Worm (Caenorhabditis elegans) whole organism, young adult: Measurements from ENCODE around the gene Y82E9BR.14.

ENCODE experiments used
- B0261.1 ChIP-seq: sonication (generic microtip); optimal IDR thresholded peaks from 2 replicates; lab custom pipeline; 2016; ENCODE audit warnings: mild to moderate bottlenecking, missing genetic modification characterization, moderate library complexity, missing compliant biosample characterization
- B0336.3 ChIP-seq: fragments of 200-800 bp; sonication (Bioruptor generic); IDR thresholded peaks from 2 replicates; pipeline ENCODE4 v1.3.6; 2022; ENCODE audit warnings: missing genetic modification characterization, missing compliant biosample characterization
- C06A6.2 ChIP-seq: fragments of 200-800 bp; sonication (Bioruptor generic); conservative IDR thresholded peaks from 2 replicates; pipeline ENCODE4 v1.3.6; 2022; ENCODE audit warnings: missing genetic modification characterization, missing compliant biosample characterization
- D2030.7 ChIP-seq: fragments of 200-800 bp; sonication (Bioruptor generic); IDR thresholded peaks from 2 replicates; pipeline ENCODE4 v1.3.6; 2022; ENCODE audit warnings: missing genetic modification reagents, missing genetic modification characterization, missing compliant biosample characterization
- F10E7.11 ChIP-seq: sonication (generic microtip); optimal IDR thresholded peaks from 2 replicates; lab custom pipeline; 2017; ENCODE audit warnings: mild to moderate bottlenecking, missing genetic modification characterization, moderate library complexity, missing compliant biosample characterization
- F39B2.1 ChIP-seq: fragments of 200-800 bp; sonication (Bioruptor generic); IDR thresholded peaks from 2 replicates; pipeline ENCODE4 v1.3.6; 2022; ENCODE audit warnings: missing genetic modification reagents, missing genetic modification characterization, missing compliant biosample characterization
- F57C9.4 ChIP-seq: sonication (generic microtip); optimal IDR thresholded peaks from 2 replicates; lab custom pipeline; 2017; ENCODE audit warnings: mild to moderate bottlenecking, missing genetic modification characterization, missing compliant biosample characterization
- K11D2.4 ChIP-seq: fragments of 200-800 bp; sonication (Bioruptor generic); IDR thresholded peaks from 2 replicates; pipeline ENCODE4 v1.3.6; 2022; ENCODE audit warnings: missing genetic modification reagents, missing genetic modification characterization, missing compliant biosample characterization
- Y53G8AR.9 ChIP-seq: fragments of 200-800 bp; sonication (Bioruptor generic); conservative IDR thresholded peaks from 2 replicates; pipeline ENCODE4 v1.3.6; 2022; ENCODE audit warnings: missing genetic modification reagents, missing genetic modification characterization, missing compliant biosample characterization
- atf-7 ChIP-seq: sonication (generic microtip); optimal IDR thresholded peaks from 2 replicates; lab custom pipeline; 2017; ENCODE audit warnings: mild to moderate bottlenecking, missing genetic modification characterization, missing compliant biosample characterization
- athp-1 ChIP-seq: sonication (generic microtip); optimal IDR thresholded peaks from 2 replicates; lab custom pipeline; 2017; ENCODE audit warnings: mild to moderate bottlenecking, missing genetic modification characterization, missing compliant biosample characterization
- cebp-1 ChIP-seq, 2 experiments: fragments of 200-800 bp in 1 of 2; sonication (Bioruptor generic) in 1 of 2; sonication (generic microtip) in 1 of 2; IDR thresholded peaks in 1 of 2; optimal IDR thresholded peaks in 1 of 2; 2 replicates each; pipeline versions ENCODE4 v1.3.6 to Lab custom; 2017 to 2022; ENCODE audit warnings: missing compliant biosample characterization in 2 of 2, missing genetic modification characterization in 2 of 2, mild to moderate bottlenecking in 1 of 2, missing genetic modification reagents in 1 of 2, moderate library complexity in 1 of 2
- ceh-40 ChIP-seq: fragments of 200-800 bp; sonication (Bioruptor generic); IDR thresholded peaks from 2 replicates; pipeline ENCODE4 v1.3.6; 2022; ENCODE audit warnings: missing genetic modification characterization, missing compliant biosample characterization
- ceh-91 ChIP-seq: fragments of 200-800 bp; sonication (Bioruptor generic); IDR thresholded peaks from 2 replicates; pipeline ENCODE4 v1.3.6; 2022; ENCODE audit warnings: missing genetic modification reagents, missing genetic modification characterization, missing compliant biosample characterization
- efl-1 ChIP-seq: fragments of 150-350 bp; optimal IDR thresholded peaks from 2 replicates; lab custom pipeline; 2014; ENCODE audit warnings: missing biosample characterization, missing genetic modification reagents, missing genetic modification characterization
- egrh-3 ChIP-seq: fragments of 200-800 bp; sonication (Bioruptor generic); IDR thresholded peaks from 2 replicates; pipeline ENCODE4 v1.3.6; 2022; ENCODE audit warnings: missing genetic modification reagents, missing genetic modification characterization, missing compliant biosample characterization
- ets-4 ChIP-seq: fragments of 200-800 bp; sonication (Bioruptor generic); optimal IDR thresholded peaks from 2 replicates; lab custom pipeline; 2018; ENCODE audit warnings: mild to moderate bottlenecking, missing genetic modification characterization, missing compliant biosample characterization
- hmg-1.2 ChIP-seq: fragments of 200-800 bp; sonication (Bioruptor generic); IDR thresholded peaks from 2 replicates; pipeline ENCODE4 v1.3.6; 2022; ENCODE audit warnings: missing genetic modification reagents, missing genetic modification characterization, missing compliant biosample characterization
- hrde-1 ChIP-seq: sonication (generic microtip); optimal IDR thresholded peaks from 2 replicates; lab custom pipeline; 2016; ENCODE audit warnings: missing genetic modification characterization, mild to moderate bottlenecking, missing compliant biosample characterization, moderate library complexity, missing genotype, missing genetic modification reagents, borderline replicate concordance
- lin-35 ChIP-seq, 3 experiments: fragments of 150-350 bp in 2 of 3; sonication (generic microtip) in 1 of 3; optimal IDR thresholded peaks; 2 replicates each; lab custom pipeline; 2014 to 2018; ENCODE audit warnings: missing biosample characterization in 3 of 3, missing genetic modification characterization in 3 of 3, missing genetic modification reagents in 3 of 3
- lin-54 ChIP-seq: fragments of 200-800 bp; sonication (Bioruptor generic); optimal IDR thresholded peaks from 2 replicates; lab custom pipeline; 2018; ENCODE audit warnings: mild to moderate bottlenecking, missing genetic modification characterization, missing compliant biosample characterization
- lsl-1 ChIP-seq: fragments of 200-800 bp; sonication (Bioruptor generic); optimal IDR thresholded peaks from 2 replicates; lab custom pipeline; 2018; ENCODE audit warnings: mild to moderate bottlenecking, missing genetic modification characterization, moderate library complexity, missing compliant biosample characterization
- lsy-27 ChIP-seq: sonication (generic microtip); optimal IDR thresholded peaks from 2 replicates; lab custom pipeline; 2017; ENCODE audit warnings: missing genetic modification characterization, mild to moderate bottlenecking, missing compliant biosample characterization, antibody characterized with exemption, missing genotype, borderline replicate concordance; ENCODE audit not compliant: insufficient read depth
- mcd-1 ChIP-seq: fragments of 200-800 bp; sonication (Bioruptor generic); IDR thresholded peaks from 2 replicates; pipeline ENCODE4 v1.3.6; 2022; ENCODE audit warnings: missing genetic modification reagents, missing genetic modification characterization, missing compliant biosample characterization
- mes-4 ChIP-seq: sonication (generic microtip); optimal IDR thresholded peaks from 2 replicates; lab custom pipeline; 2016; ENCODE audit warnings: missing genotype, missing genetic modification characterization, missing compliant biosample characterization
- nfyb-1 ChIP-seq: fragments of 200-800 bp; sonication (Bioruptor generic); IDR thresholded peaks from 2 replicates; pipeline ENCODE4 v1.3.6; 2022; ENCODE audit warnings: missing genetic modification reagents, missing genetic modification characterization, missing compliant biosample characterization
- nhr-27 ChIP-seq: fragments of 200-800 bp; sonication (Bioruptor generic); optimal IDR thresholded peaks from 2 replicates; lab custom pipeline; 2018; ENCODE audit warnings: mild to moderate bottlenecking, missing genetic modification characterization, moderate library complexity, missing compliant biosample characterization
- nhr-80 ChIP-seq: sonication (generic microtip); optimal IDR thresholded peaks from 2 replicates; lab custom pipeline; 2016; ENCODE audit warnings: missing genetic modification characterization, missing compliant biosample characterization
- snpc-4 ChIP-seq, 5 experiments: fragments of 150-350 bp in 1 of 5; sonication (generic microtip) in 4 of 5; optimal IDR thresholded peaks; 2 replicates each; lab custom pipeline; 2014 to 2018; ENCODE audit warnings: missing genetic modification characterization in 5 of 5, missing biosample characterization in 3 of 5, antibody characterized with exemption in 2 of 5, mild to moderate bottlenecking in 2 of 5, missing compliant biosample characterization in 2 of 5, missing genotype in 2 of 5, moderate library complexity in 2 of 5, missing genetic modification reagents in 1 of 5
- unc-130 ChIP-seq: sonication (generic microtip); optimal IDR thresholded peaks from 2 replicates; lab custom pipeline; 2016; ENCODE audit warnings: missing genetic modification reagents, missing genetic modification characterization, missing compliant biosample characterization
- unc-62 ChIP-seq: fragments of 150-350 bp; optimal IDR thresholded peaks from 2 replicates; lab custom pipeline; 2014; ENCODE audit warnings: missing biosample characterization, missing genetic modification reagents, missing genetic modification characterization
- ztf-28 ChIP-seq: fragments of 200-800 bp; sonication (Bioruptor generic); IDR thresholded peaks from 2 replicates; pipeline ENCODE4 v1.3.6; 2022; ENCODE audit warnings: missing genetic modification reagents, missing genetic modification characterization, missing compliant biosample characterization

The Y82E9BR.14 gene

DNA sequence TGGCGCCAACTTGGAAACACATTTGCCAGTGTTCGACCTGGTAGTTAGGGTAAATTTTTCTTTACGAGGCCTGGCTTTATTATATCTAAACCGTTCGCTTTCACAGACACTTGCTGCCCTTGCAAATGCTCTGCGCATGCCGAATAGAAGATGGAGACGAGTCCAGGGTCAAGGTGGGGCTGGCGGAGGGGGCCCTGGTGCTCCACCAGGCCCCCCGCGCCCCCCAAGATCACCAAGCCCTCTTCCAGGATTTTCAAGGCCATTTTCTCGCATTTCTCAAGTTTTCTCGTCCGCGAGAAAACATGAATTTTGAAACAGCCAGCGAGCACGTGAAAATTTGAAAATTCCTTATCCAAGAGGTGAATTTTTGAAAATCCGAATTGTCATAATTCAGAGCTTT is 25.7 kb upstream of the Y82E9BR.14 start (continued):
- TF ChIP-seq athp-1 (tag; lab: Kevin White, UChicago) (no peak), ets-4 (GFP tag; lab: Kevin White, UChicago) (no peak), Y53G8AR.9 (GFP tag; lab: Robert Waterston, UW) (no peak)

DNA sequence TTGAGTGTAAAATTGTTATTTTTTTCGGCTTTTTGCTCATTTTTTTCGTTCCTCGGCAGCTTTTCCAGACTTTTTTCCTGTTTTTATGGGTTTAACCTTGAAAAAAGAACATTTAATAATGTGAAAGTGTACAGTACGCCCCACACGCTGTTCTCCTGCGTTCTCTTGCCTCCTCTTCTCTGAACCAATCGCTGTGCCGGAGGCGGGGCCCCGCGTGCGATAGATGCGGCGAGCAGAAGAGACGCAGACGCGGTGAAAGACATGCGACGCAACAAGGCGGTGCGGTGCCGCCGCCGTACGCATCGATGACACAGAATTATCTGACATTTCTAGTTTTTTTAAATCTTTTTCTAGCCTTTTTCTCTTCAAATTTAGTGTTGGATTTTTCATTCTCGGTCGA is 22.8 kb upstream of the Y82E9BR.14 start:
- TF ChIP-seq mcd-1 (GFP tag; lab: Robert Waterston, UW) (peak; percentile 42; the same call in 1 of the 2 replicates), egrh-3 (GFP tag; lab: Robert Waterston, UW) (peak; percentile 61; the same call in 1 of the 2 replicates), hmg-1.2 (GFP tag; lab: Robert Waterston, UW) (peak; percentile 93), nfyb-1 (GFP tag; lab: Robert Waterston, UW) (peak; percentile 88), F10E7.11 (tag; lab: Kevin White, UChicago) (no peak)

DNA sequence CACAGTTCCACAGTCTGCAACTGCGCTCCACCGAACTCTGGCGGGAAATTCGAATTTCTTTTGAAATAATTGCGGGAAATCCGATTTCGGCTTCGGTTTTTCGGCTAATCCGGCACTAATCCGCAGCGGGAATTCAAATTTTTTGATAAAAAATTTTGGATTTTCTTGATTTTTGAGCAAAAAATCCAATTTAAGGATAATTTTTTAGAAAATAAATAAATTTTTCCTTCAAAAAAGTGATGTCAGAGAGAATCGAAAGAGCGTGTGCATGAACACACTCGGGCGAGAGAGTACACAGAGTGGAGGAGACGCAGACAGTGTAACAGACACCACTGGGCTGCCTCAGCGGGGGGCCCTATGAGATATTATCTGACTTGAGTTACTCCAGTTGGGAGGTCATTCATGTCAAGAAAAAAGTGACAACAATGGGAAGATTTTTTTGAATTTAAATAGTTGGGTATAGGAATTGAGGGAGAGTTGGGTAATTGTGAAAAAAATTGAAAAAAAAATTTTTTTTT is 16.1 kb upstream of the Y82E9BR.14 start:
- TF ChIP-seq hmg-1.2 (GFP tag; lab: Robert Waterston, UW), result peak; percentile 94
- TF ChIP-seq ceh-40 (GFP tag; lab: Robert Waterston, UW), result no peak

DNA sequence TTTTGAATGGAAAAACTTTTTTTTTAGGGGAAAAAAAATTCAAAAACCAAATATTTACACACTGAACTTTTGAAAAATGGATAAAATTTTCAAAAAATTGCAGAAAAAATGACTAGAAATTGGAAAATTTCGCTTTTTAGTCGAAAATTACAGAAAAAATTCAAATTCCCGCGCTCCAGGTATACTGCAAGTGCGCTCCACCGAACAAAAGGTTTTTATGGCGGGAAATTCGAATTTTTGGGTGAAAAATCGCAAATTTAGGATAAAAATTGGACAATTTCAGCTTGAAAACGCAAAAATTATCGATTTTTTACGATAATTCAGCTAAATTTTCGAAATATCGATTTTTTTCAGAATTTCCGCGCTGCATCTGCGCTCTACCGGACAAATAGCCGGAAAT is 15.4 kb upstream of the Y82E9BR.14 start:
- TF ChIP-seq lin-54 (GFP tag; lab: Kevin White, UChicago) (peak; percentile 82), mes-4 (tag; lab: Kevin White, UChicago) (no peak), lsl-1 (peak; percentile 9), B0336.3 (GFP tag; lab: Robert Waterston, UW) (no peak), mcd-1 (GFP tag; lab: Robert Waterston, UW) (peak; percentile 81), efl-1 (peak; percentile 45), snpc-4 (GFP tag; optimal IDR thresholded peaks at IDR 0.05; lab: Kevin White, UChicago) (no peak), snpc-4 (tag; optimal IDR thresholded peaks at IDR 0.05; lab: Kevin White, UChicago) (no peak)

DNA sequence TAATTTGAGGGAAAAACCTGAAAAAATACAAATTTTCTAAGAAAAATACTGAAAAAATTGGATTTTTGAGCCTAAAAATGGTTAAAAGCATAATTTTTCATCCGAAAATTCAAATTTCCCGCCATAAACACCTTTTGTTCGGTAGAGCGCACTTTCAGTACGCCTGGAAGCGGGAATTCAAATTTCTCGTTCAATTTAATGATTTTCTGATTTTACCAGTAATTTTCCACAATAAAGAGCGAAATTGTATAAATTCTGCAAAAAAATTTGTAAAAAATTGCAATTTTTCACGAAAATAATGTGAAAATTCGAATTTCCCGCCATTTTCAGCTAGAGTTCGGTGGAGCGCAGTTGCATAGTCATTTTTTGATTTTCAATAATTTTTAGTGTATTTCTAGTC is 14.5 kb upstream of the Y82E9BR.14 start:
- TF ChIP-seq F39B2.1 (GFP tag; lab: Robert Waterston, UW), result no peak
- TF ChIP-seq ztf-28, result no peak
- no peak for TF ChIP-seq C06A6.2 (GFP tag; lab: Robert Waterston, UW)
- no peak for TF ChIP-seq unc-62 (GFP tag; lab: Kevin White, UChicago)
- no peak for TF ChIP-seq F57C9.4 (tag; lab: Kevin White, UChicago)
- no peak for TF ChIP-seq nhr-27 (tag; lab: Kevin White, UChicago)
- 0 out of 2 replicates have a peak, but pooled peaks have one; percentile 19 for TF ChIP-seq D2030.7
- TF ChIP-seq hrde-1 (tag; lab: Kevin White, UChicago), result no peak
- no peak for TF ChIP-seq lin-35 (GFP tag; optimal IDR thresholded peaks at IDR 0.05; lab: Kevin White, UChicago)
- TF ChIP-seq atf-7, result no peak
- TF ChIP-seq unc-130, result no peak
- TF ChIP-seq mcd-1 (GFP tag; lab: Robert Waterston, UW), result peak; percentile 61
- TF ChIP-seq nhr-80 (tag; lab: Kevin White, UChicago), result no peak
- no peak for TF ChIP-seq lsy-27 (tag; lab: Kevin White, UChicago)
- peak; percentile 14 for TF ChIP-seq efl-1
- no peak for TF ChIP-seq cebp-1 (GFP tag; IDR thresholded peaks at IDR 0.05; lab: Robert Waterston, UW)
- no peak for TF ChIP-seq cebp-1 (tag; optimal IDR thresholded peaks at IDR 0.05; lab: Kevin White, UChicago)
- TF ChIP-seq K11D2.4 (GFP tag; lab: Robert Waterston, UW), result no peak
- no peak for TF ChIP-seq B0261.1 (tag; lab: Kevin White, UChicago)
- TF ChIP-seq lin-54 (GFP tag; lab: Kevin White, UChicago), result peak; percentile 72
- TF ChIP-seq ceh-91, result no peak
